Fruit fly (Drosophila melanogaster): ENCODE data around the gene Tdh.

The Tdh gene

DNA sequence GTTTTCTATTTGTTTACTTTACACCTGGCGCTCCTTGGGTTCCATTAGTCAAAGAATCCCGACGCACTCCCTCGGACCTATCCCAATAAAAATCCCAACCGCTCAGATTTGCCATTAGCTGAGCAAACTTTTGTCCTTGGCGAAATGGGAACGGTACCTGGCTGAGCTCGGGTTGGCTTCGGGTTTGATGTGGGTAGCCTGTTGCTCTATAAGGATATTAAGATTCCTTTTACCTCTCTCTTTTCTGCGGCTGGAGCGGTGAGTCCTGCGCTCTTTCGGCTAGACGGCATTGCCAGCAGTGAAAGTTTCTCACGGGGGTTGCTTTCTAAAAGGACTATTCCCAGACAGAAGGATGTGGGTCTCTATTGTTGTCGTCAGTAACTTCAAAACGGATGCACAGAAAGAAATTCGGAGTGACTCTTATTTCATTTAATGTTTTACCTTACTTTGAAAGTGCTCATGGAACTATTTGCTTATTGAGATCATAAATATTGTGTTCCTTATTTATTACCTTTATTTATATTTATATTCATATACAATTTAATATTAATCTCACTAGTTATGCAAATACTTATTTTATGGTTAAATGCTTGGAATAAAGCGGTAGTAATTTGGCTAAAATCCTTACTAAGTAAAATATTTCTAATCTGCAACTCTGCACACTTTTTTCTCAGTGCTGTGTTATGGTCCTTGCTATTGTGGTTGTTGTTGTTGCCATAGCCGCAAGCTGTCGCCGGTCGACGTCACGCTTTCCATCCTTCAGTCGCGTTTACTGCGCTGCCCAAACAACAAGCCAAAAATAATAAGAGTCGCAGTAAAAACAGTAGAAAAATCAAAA, 24.9 kb upstream of the Tdh start, which contains the start of gene CG5910 (continued):
- peak; percentile 68; the same call in 2 of the 3 replicates for TF ChIP-seq CG3726 (GFP tag; IDR thresholded peaks at IDR 0.05)
- TF ChIP-seq CG12744 (GFP tag; optimal IDR thresholded peaks at IDR 0.05), result no peak
- peak; percentile 3 for TF ChIP-seq mirr (GFP tag; optimal IDR thresholded peaks at IDR 0.05)
- peak; percentile 70 for TF ChIP-seq CG30020 (tag; optimal IDR thresholded peaks at IDR 0.05)
- TF ChIP-seq HLH54F (GFP tag; optimal IDR thresholded peaks at IDR 0.05), result peak; percentile 21
- no peak for TF ChIP-seq p53 (GFP tag; optimal IDR thresholded peaks at IDR 0.05)
- peak; percentile 71 for TF ChIP-seq CG11723 (GFP tag; optimal IDR thresholded peaks at IDR 0.05)
- peak; percentile 88 for TF ChIP-seq cwo (GFP tag; optimal IDR thresholded peaks at IDR 0.05)
- TF ChIP-seq psq (GFP tag; optimal IDR thresholded peaks at IDR 0.05), result peak; percentile 48
- TF ChIP-seq CG11093 (GFP tag; IDR thresholded peaks at IDR 0.05), result peak; percentile 64; the same call in 1 of the 3 replicates
- peak; percentile 72; the same call in 2 of the 3 replicates for TF ChIP-seq CG11560 (tag; IDR thresholded peaks at IDR 0.05)
- TF ChIP-seq grn (GFP tag; optimal IDR thresholded peaks at IDR 0.05), result no peak
- peak; percentile 78 for TF ChIP-seq stc (GFP tag; IDR thresholded peaks at IDR 0.05)
- peak; percentile 66 for TF ChIP-seq CG31224 (GFP tag; IDR thresholded peaks at IDR 0.05)
- peak; percentile 76 for TF ChIP-seq CG1602 (GFP tag; optimal IDR thresholded peaks at IDR 0.05)
- no peak for TF ChIP-seq MESR4 (GFP tag; optimal IDR thresholded peaks at IDR 0.05)
- 0 out of 2 replicates have a peak, but pooled peaks have one; percentile 46 for TF ChIP-seq sim (GFP tag; IDR thresholded peaks at IDR 0.05)
- no peak for TF ChIP-seq CG1792 (GFP tag; optimal IDR thresholded peaks at IDR 0.05)
- peak; percentile 56 for TF ChIP-seq CG12769 (tag; optimal IDR thresholded peaks at IDR 0.05)
- TF ChIP-seq CTCF (GFP tag; optimal IDR thresholded peaks at IDR 0.05), result peak; percentile 36
- TF ChIP-seq CG10267 (tag; optimal IDR thresholded peaks at IDR 0.05), result peak; percentile 89
- TF ChIP-seq h (optimal IDR thresholded peaks at IDR 0.05), result no peak
- peak; percentile 8 for TF ChIP-seq CG16863 (GFP tag; optimal IDR thresholded peaks at IDR 0.05)
- TF ChIP-seq dati (GFP tag; IDR thresholded peaks at IDR 0.05), result no peak
- TF ChIP-seq CG5953 (GFP tag; IDR thresholded peaks at IDR 0.05), result 0 out of 2 replicates have a peak, but pooled peaks have one; percentile 10
- TF ChIP-seq vfl (GFP tag; optimal IDR thresholded peaks at IDR 0.05), result no peak
- TF ChIP-seq sisA (GFP tag; IDR thresholded peaks at IDR 0.05), result peak; percentile 84
- peak; percentile 96 for TF ChIP-seq gem (tag; optimal IDR thresholded peaks at IDR 0.05)
- peak; percentile 56 for TF ChIP-seq sens-2 (GFP tag; IDR thresholded peaks at IDR 0.05)
- peak; percentile 77 for TF ChIP-seq Max (GFP tag; optimal IDR thresholded peaks at IDR 0.05)
- TF ChIP-seq GATAe (GFP tag; conservative IDR thresholded peaks at IDR 0.05), result 0 out of 2 replicates have a peak, but pooled peaks have one; percentile 23
- TF ChIP-seq wek (GFP tag; optimal IDR thresholded peaks at IDR 0.05), result peak; percentile 42
- no peak for TF ChIP-seq unc-4 (GFP tag; IDR thresholded peaks at IDR 0.05; ENCODE audit: partially characterized antibody)
- peak; percentile 84 for TF ChIP-seq CG15696 (tag; optimal IDR thresholded peaks at IDR 0.05)
- peak; percentile 64 for TF ChIP-seq Med (GFP tag)
- peak; percentile 53; the same call in 1 of the 2 replicates for TF ChIP-seq CG7372 (GFP tag; IDR thresholded peaks at IDR 0.05)
- TF ChIP-seq Bgb (GFP tag; IDR thresholded peaks at IDR 0.05; ENCODE audit: partially characterized antibody), result no peak
- peak; percentile 48 for TF ChIP-seq Lhr (GFP tag; optimal IDR thresholded peaks at IDR 0.05)
- peak; percentile 68; the same call in 1 of the 2 replicates for TF ChIP-seq ro (GFP tag; IDR thresholded peaks at IDR 0.05)
- no peak for TF ChIP-seq NK7.1 (GFP tag; optimal IDR thresholded peaks at IDR 0.05)
- no peak for TF ChIP-seq hbn (GFP tag; IDR thresholded peaks at IDR 0.05; ENCODE audit: partially characterized antibody)
- peak; percentile 84 for TF ChIP-seq row (GFP tag; IDR thresholded peaks at IDR 0.05)
- peak; percentile 87 for TF ChIP-seq CG6813 (GFP tag; optimal IDR thresholded peaks at IDR 0.05)
- peak; percentile 90 for TF ChIP-seq bcd (GFP tag; optimal IDR thresholded peaks at IDR 0.05)
- peak; percentile 91 for TF ChIP-seq CG13296 (GFP tag; optimal IDR thresholded peaks at IDR 0.05)
- no peak for TF ChIP-seq en (GFP tag; optimal IDR thresholded peaks at IDR 0.05)
- TF ChIP-seq her (GFP tag; optimal IDR thresholded peaks at IDR 0.05), result no peak
- TF ChIP-seq slp2 (GFP tag; optimal IDR thresholded peaks at IDR 0.05), result peak; percentile 34
- TF ChIP-seq eve (GFP tag; optimal IDR thresholded peaks at IDR 0.05), result no peak
- TF ChIP-seq ara (GFP tag; IDR thresholded peaks at IDR 0.05), result 0 out of 2 replicates have a peak, but pooled peaks have one; percentile 33
